5 fruit fly cellular contexts compared by ENCODE assay signal in genomic region chr2L:13514262-13514937, dm6.
TF ChIP-seq lines count a peak whose summit lies in the region.

No protein-coding gene starts in this region.

TF ChIP-seq in whole organism, adult, 20 proteins besides CTCF, POLR2A, EP300 and RAD21 (continued from another document):
- TF ChIP-seq kay (GFP tag; lab: Kevin White, UChicago; ENCODE audit: borderline replicate concordance), result peak; percentile 93
- peak; percentile 70 for TF ChIP-seq Mnt (GFP tag; optimal IDR thresholded peaks at IDR 0.05; lab: Kevin White, UChicago)

TF ChIP-seq in whole organism, embryonic, 481 proteins besides CTCF, POLR2A, EP300 and RAD21 (continued from another document and continues in another):
- TF ChIP-seq dmrt11E (tag; optimal IDR thresholded peaks at IDR 0.05; lab: Kevin White, UChicago) (no peak), CG30403 (GFP tag; optimal IDR thresholded peaks at IDR 0.05; lab: Kevin White, UChicago) (peak; percentile 73), bowl (GFP tag; IDR thresholded peaks at IDR 0.05; lab: Robert Waterston, UW) (no peak), PHDP (tag; optimal IDR thresholded peaks at IDR 0.05; lab: Kevin White, UChicago) (peak; percentile 51), Elba2 (GFP tag; optimal IDR thresholded peaks at IDR 0.05; lab: Kevin White, UChicago) (no peak), CG1832 (GFP tag; optimal IDR thresholded peaks at IDR 0.05; lab: Kevin White, UChicago) (peak; percentile 84), CG34376 (GFP tag; optimal IDR thresholded peaks at IDR 0.05; lab: Kevin White, UChicago) (peak; percentile 18), Scr (GFP tag; IDR thresholded peaks at IDR 0.05; lab: Robert Waterston, UW; ENCODE audit: partially characterized antibody) (0 out of 2 replicates have a peak, but pooled peaks have one; percentile 11), stc (GFP tag; IDR thresholded peaks at IDR 0.05; lab: Robert Waterston, UW) (peak; percentile 66), lola (GFP tag; optimal IDR thresholded peaks at IDR 0.05; lab: Kevin White, UChicago) (peak in 1 of 3 experiments; percentile 26), crol (GFP tag; IDR thresholded peaks at IDR 0.05; lab: Robert Waterston, UW) (peak; percentile 95), phol (tag; optimal IDR thresholded peaks at IDR 0.05; lab: Kevin White, UChicago) (peak; percentile 30), CG3281 (GFP tag; optimal IDR thresholded peaks at IDR 0.05; lab: Kevin White, UChicago) (peak; percentile 60), klu (GFP tag; IDR thresholded peaks at IDR 0.05; lab: Robert Waterston, UW) (peak; percentile 60), Hmr (GFP tag; optimal IDR thresholded peaks at IDR 0.05; lab: Kevin White, UChicago) (peak; percentile 80), CG17829 (tag; optimal IDR thresholded peaks at IDR 0.05; lab: Kevin White, UChicago) (peak; percentile 22), h (optimal IDR thresholded peaks at IDR 0.05; lab: Kevin White, UChicago) (no peak), CG2199 (GFP tag; IDR thresholded peaks at IDR 0.05; lab: Robert Waterston, UW) (no peak), CG32767 (GFP tag; IDR thresholded peaks at IDR 0.05; lab: Robert Waterston, UW) (no peak), Blimp-1 (GFP tag; optimal IDR thresholded peaks at IDR 0.05; lab: Kevin White, UChicago) (no peak), Asciz (GFP tag; optimal IDR thresholded peaks at IDR 0.05; lab: Kevin White, UChicago) (no peak), CG17361 (GFP tag; IDR thresholded peaks at IDR 0.05; lab: Robert Waterston, UW) (peak; percentile 81; the same call in 1 of the 3 replicates), gfzf (GFP tag; optimal IDR thresholded peaks at IDR 0.05; lab: Kevin White, UChicago) (no peak), Hmx (GFP tag; optimal IDR thresholded peaks at IDR 0.05; lab: Kevin White, UChicago) (no peak), jumu (GFP tag; optimal IDR thresholded peaks at IDR 0.05; lab: Kevin White, UChicago) (no peak), ems (GFP tag; optimal IDR thresholded peaks at IDR 0.05; lab: Kevin White, UChicago) (no peak), zfh1 (GFP tag; IDR thresholded peaks at IDR 0.05; lab: Robert Waterston, UW) (no peak), Hr39 (optimal IDR thresholded peaks at IDR 0.05; lab: Kevin White, UChicago) (no peak), CG11085 (GFP tag; IDR thresholded peaks at IDR 0.05; lab: Robert Waterston, UW) (peak; percentile 60), ase (GFP tag; IDR thresholded peaks at IDR 0.05; lab: Robert Waterston, UW) (peak; percentile 22; the same call in 2 of the 3 replicates), Ada2b (GFP tag; IDR thresholded peaks at IDR 0.05; lab: Robert Waterston, UW) (peak; percentile 61), pum (GFP tag; optimal IDR thresholded peaks at IDR 0.05; lab: Kevin White, UChicago) (no peak)

TF ChIP-seq in whole organism, prepupa, 60 proteins besides CTCF, POLR2A, EP300 and RAD21 (continued from another document and continues in another):
- TF ChIP-seq salr (GFP tag; optimal IDR thresholded peaks at IDR 0.05; lab: Kevin White, UChicago), result no peak
- peak; percentile 69 for TF ChIP-seq Eip93F (GFP tag; optimal IDR thresholded peaks at IDR 0.05; lab: Kevin White, UChicago)
- peak; percentile 68 for TF ChIP-seq Hr4 (GFP tag; optimal IDR thresholded peaks at IDR 0.05; lab: Kevin White, UChicago)
- peak; percentile 45 for TF ChIP-seq fkh (GFP tag; optimal IDR thresholded peaks at IDR 0.05; lab: Kevin White, UChicago)
- no peak for TF ChIP-seq net (GFP tag; optimal IDR thresholded peaks at IDR 0.05; lab: Kevin White, UChicago)
- peak; percentile 58 for TF ChIP-seq eg (GFP tag; IDR thresholded peaks at IDR 0.05; lab: Robert Waterston, UW)
- TF ChIP-seq CG6163 (GFP tag; IDR thresholded peaks at IDR 0.05; lab: Robert Waterston, UW), result peak; percentile 49; the same call in 2 of the 3 replicates
- TF ChIP-seq CG6808 (GFP tag; optimal IDR thresholded peaks at IDR 0.05; lab: Kevin White, UChicago), result no peak
- TF ChIP-seq CG7368 (GFP tag; optimal IDR thresholded peaks at IDR 0.05; lab: Kevin White, UChicago), result peak; percentile 22
- TF ChIP-seq Sox102F (GFP tag; optimal IDR thresholded peaks at IDR 0.05; lab: Kevin White, UChicago), result peak; percentile 77
- TF ChIP-seq Sox15 (GFP tag; optimal IDR thresholded peaks at IDR 0.05; lab: Kevin White, UChicago), result peak; percentile 67
- TF ChIP-seq topi (GFP tag; optimal IDR thresholded peaks at IDR 0.05; lab: Kevin White, UChicago), result peak; percentile 55
- peak; percentile 39 for TF ChIP-seq CG6854 (GFP tag; optimal IDR thresholded peaks at IDR 0.05; lab: Kevin White, UChicago)
- TF ChIP-seq dac (GFP tag; optimal IDR thresholded peaks at IDR 0.05; lab: Kevin White, UChicago), result peak; percentile 29
- peak; percentile 81 for TF ChIP-seq svp (GFP tag; lab: Kevin White, UChicago)
- TF ChIP-seq esn (GFP tag; optimal IDR thresholded peaks at IDR 0.05; lab: Kevin White, UChicago), result peak; percentile 83
- peak; percentile 71 for TF ChIP-seq CG6792 (GFP tag; optimal IDR thresholded peaks at IDR 0.05; lab: Kevin White, UChicago)
- no peak for TF ChIP-seq Gug (GFP tag; IDR thresholded peaks at IDR 0.05; lab: Robert Waterston, UW)
- peak; percentile 47 for TF ChIP-seq CG11762 (GFP tag; optimal IDR thresholded peaks at IDR 0.05; lab: Kevin White, UChicago; ENCODE audit: insufficient read depth)
- peak; percentile 34 for TF ChIP-seq Lpt (GFP tag; optimal IDR thresholded peaks at IDR 0.05; lab: Kevin White, UChicago)
- no peak for TF ChIP-seq spab (GFP tag; optimal IDR thresholded peaks at IDR 0.05; lab: Kevin White, UChicago)
- TF ChIP-seq achi (GFP tag; optimal IDR thresholded peaks at IDR 0.05; lab: Kevin White, UChicago), result peak; percentile 61
- TF ChIP-seq acj6 (GFP tag; optimal IDR thresholded peaks at IDR 0.05; lab: Kevin White, UChicago), result peak; percentile 74
- TF ChIP-seq Hr38 (GFP tag; optimal IDR thresholded peaks at IDR 0.05; lab: Kevin White, UChicago), result no peak
- peak; percentile 87 for TF ChIP-seq lz (GFP tag; optimal IDR thresholded peaks at IDR 0.05; lab: Kevin White, UChicago)
- TF ChIP-seq OdsH (GFP tag; optimal IDR thresholded peaks at IDR 0.05; lab: Kevin White, UChicago), result peak; percentile 73
- TF ChIP-seq dsx (GFP tag; optimal IDR thresholded peaks at IDR 0.05; lab: Kevin White, UChicago; ENCODE audit: poor library complexity, severe bottlenecking), result no peak
- no peak for TF ChIP-seq CG16779 (tag; optimal IDR thresholded peaks at IDR 0.05; lab: Kevin White, UChicago)
- peak; percentile 68 for TF ChIP-seq pdm3 (GFP tag; optimal IDR thresholded peaks at IDR 0.05; lab: Kevin White, UChicago)
- peak; percentile 78 for TF ChIP-seq CG8119 (GFP tag; IDR thresholded peaks at IDR 0.05; lab: Robert Waterston, UW)
- TF ChIP-seq CG8632 (GFP tag; optimal IDR thresholded peaks at IDR 0.05; lab: Kevin White, UChicago), result peak; percentile 37
- TF ChIP-seq Met (GFP tag; optimal IDR thresholded peaks at IDR 0.05; lab: Kevin White, UChicago), result peak; percentile 87
- TF ChIP-seq vri (GFP tag; optimal IDR thresholded peaks at IDR 0.05; lab: Kevin White, UChicago), result peak; percentile 95
- TF ChIP-seq CG34406 (GFP tag; optimal IDR thresholded peaks at IDR 0.05; lab: Kevin White, UChicago), result peak; percentile 55

TF ChIP-seq in whole organism, pupa, 21 proteins besides CTCF, POLR2A, EP300 and RAD21 (continued from another document):
- no peak for TF ChIP-seq gl (tag; optimal IDR thresholded peaks at IDR 0.05; lab: Kevin White, UChicago)

TF ChIP-seq in whole organism, wandering third instar larva, 38 proteins besides CTCF, POLR2A, EP300 and RAD21 (continued from another document):
- TF ChIP-seq usp (GFP tag; optimal IDR thresholded peaks at IDR 0.05; lab: Kevin White, UChicago), result no peak
- peak; percentile 19 for TF ChIP-seq dsf (GFP tag; optimal IDR thresholded peaks at IDR 0.05; lab: Kevin White, UChicago; ENCODE audit: borderline replicate concordance)
- TF ChIP-seq Mio (GFP tag; optimal IDR thresholded peaks at IDR 0.05; lab: Kevin White, UChicago), result peak; percentile 59
- TF ChIP-seq sv (GFP tag; optimal IDR thresholded peaks at IDR 0.05; lab: Kevin White, UChicago), result no peak
- TF ChIP-seq ey (GFP tag; optimal IDR thresholded peaks at IDR 0.05; lab: Kevin White, UChicago), result peak; percentile 94
- TF ChIP-seq Myc (optimal IDR thresholded peaks at IDR 0.05; lab: Kevin White, UChicago), result no peak
- no peak for TF ChIP-seq Dfd (GFP tag; optimal IDR thresholded peaks at IDR 0.05; lab: Kevin White, UChicago)
- peak in 1 of 2 experiments; percentile 55 for TF ChIP-seq dl (GFP tag; optimal IDR thresholded peaks at IDR 0.05; lab: Kevin White, UChicago; ENCODE audit: insufficient read depth in 1 of 2, partially characterized antibody in 2 of 2)
- peak; percentile 29 for TF ChIP-seq woc (GFP tag; optimal IDR thresholded peaks at IDR 0.05; lab: Kevin White, UChicago)
- peak; percentile 91 for TF ChIP-seq psq (GFP tag; optimal IDR thresholded peaks at IDR 0.05; lab: Kevin White, UChicago)
- peak; percentile 87 for TF ChIP-seq HLH106 (tag; optimal IDR thresholded peaks at IDR 0.05; lab: Kevin White, UChicago)
- TF ChIP-seq GATAd (GFP tag; optimal IDR thresholded peaks at IDR 0.05; lab: Kevin White, UChicago), result peak; percentile 31
- TF ChIP-seq OdsH (GFP tag; optimal IDR thresholded peaks at IDR 0.05; lab: Kevin White, UChicago), result peak; percentile 94
- TF ChIP-seq Hr78 (GFP tag; optimal IDR thresholded peaks at IDR 0.05; lab: Kevin White, UChicago), result no peak
- peak; percentile 88 for TF ChIP-seq dmrt93B (GFP tag; optimal IDR thresholded peaks at IDR 0.05; lab: Kevin White, UChicago)
- no peak for TF ChIP-seq Abd-B (GFP tag; optimal IDR thresholded peaks at IDR 0.05; lab: Kevin White, UChicago)
